Worm (Caenorhabditis elegans) whole organism, L1 larva: ENCODE data around the gene tmem-132.

ENCODE experiments used
- nhr-237 ChIP-seq: fragments of 150-350 bp; optimal IDR thresholded peaks from 2 replicates; lab custom pipeline; 2014; ENCODE audit warnings: missing biosample characterization, missing genetic modification characterization
- rnt-1 ChIP-seq: sonication (generic microtip); optimal IDR thresholded peaks from 2 replicates; lab custom pipeline; 2016; ENCODE audit warnings: mild to moderate bottlenecking, missing genetic modification characterization, moderate library complexity, missing compliant biosample characterization
- unc-62 ChIP-seq: fragments of 150-350 bp; optimal IDR thresholded peaks from 2 replicates; lab custom pipeline; 2014; ENCODE audit warnings: missing biosample characterization, missing genetic modification reagents, missing genetic modification characterization
- zip-4 ChIP-seq: fragments of 200-800 bp; sonication (Bioruptor generic); optimal IDR thresholded peaks from 2 replicates; lab custom pipeline; 2018; ENCODE audit warnings: mild to moderate bottlenecking, missing genetic modification characterization, moderate library complexity, missing compliant biosample characterization

DNA sequence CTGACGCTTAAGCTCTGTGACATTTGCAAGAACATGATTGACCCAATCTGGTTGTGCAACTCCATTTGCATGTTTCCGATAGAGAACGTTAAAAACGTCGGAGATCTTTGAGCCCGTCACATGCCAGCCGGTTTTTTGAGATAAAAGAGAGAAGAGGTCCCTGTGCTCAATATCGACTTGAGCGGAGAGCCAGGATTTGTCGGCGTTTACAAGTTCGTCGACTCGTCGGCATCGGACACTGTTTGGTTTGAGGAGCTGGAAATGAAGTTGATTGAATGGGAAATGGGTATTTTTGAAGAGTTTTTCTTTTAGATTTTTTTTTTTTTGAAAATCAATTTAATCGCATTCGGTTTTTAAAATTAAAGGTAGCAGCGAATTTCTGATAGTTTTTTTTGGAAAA, 41.7 kb upstream of the tmem-132 start:
- TF ChIP-seq unc-62 (GFP tag; lab: Kevin White, UChicago): no peak
- TF ChIP-seq nhr-237 (tag; lab: Kevin White, UChicago): no peak
- no peak for TF ChIP-seq rnt-1
- TF ChIP-seq zip-4: no peak
